Worm (Caenorhabditis elegans) whole organism, L2 larva: Measurements from ENCODE around the gene ZC404.1.

Experiments used
- C34F6.9 ChIP-seq: fragments of 150-350 bp; optimal IDR thresholded peaks from 2 replicates; lab custom pipeline; 2014; ENCODE audit warnings: missing biosample characterization, missing genetic modification characterization
- R02D3.7 ChIP-seq: fragments of 150-350 bp; optimal IDR thresholded peaks from 2 replicates; lab custom pipeline; 2014; ENCODE audit warnings: missing biosample characterization, missing genetic modification characterization
- ZK546.5 ChIP-seq: sonication (generic microtip); optimal IDR thresholded peaks from 2 replicates; lab custom pipeline; 2017; ENCODE audit warnings: missing biosample characterization, missing genetic modification characterization
- aly-2 ChIP-seq: fragments of 150-350 bp; optimal IDR thresholded peaks from 2 replicates; lab custom pipeline; 2014; ENCODE audit warnings: missing biosample characterization, missing genetic modification characterization
- ceh-16 ChIP-seq: fragments of 150-350 bp; optimal IDR thresholded peaks from 2 replicates; lab custom pipeline; 2014; ENCODE audit warnings: missing biosample characterization, missing genetic modification characterization
- ceh-82 ChIP-seq: fragments of 150-350 bp; optimal IDR thresholded peaks from 2 replicates; lab custom pipeline; 2014; ENCODE audit warnings: missing biosample characterization, missing genetic modification characterization
- crh-2 ChIP-seq: sonication (generic microtip); optimal IDR thresholded peaks from 2 replicates; lab custom pipeline; 2017; ENCODE audit warnings: missing biosample characterization, missing genetic modification characterization
- dmd-4 ChIP-seq: sonication (generic microtip); optimal IDR thresholded peaks from 2 replicates; lab custom pipeline; 2017; ENCODE audit warnings: missing biosample characterization, missing genetic modification characterization
- egl-27 ChIP-seq: sonication (generic microtip); optimal IDR thresholded peaks from 3 replicates; lab custom pipeline; 2017; ENCODE audit warnings: missing biosample characterization, missing genetic modification reagents, missing genetic modification characterization
- elt-3 ChIP-seq: sonication (generic microtip); optimal IDR thresholded peaks from 2 replicates; lab custom pipeline; 2017; ENCODE audit warnings: missing biosample characterization, missing genetic modification characterization
- gmeb-1 ChIP-seq: fragments of 150-350 bp; optimal IDR thresholded peaks from 2 replicates; lab custom pipeline; 2014; ENCODE audit warnings: missing biosample characterization, missing genetic modification characterization
- lin-11 ChIP-seq: fragments of 150-350 bp; sonication (generic microtip); optimal IDR thresholded peaks from 2 replicates; lab custom pipeline; 2014; ENCODE audit warnings: missing biosample characterization, missing genetic modification characterization, inconsistent platforms, mixed read lengths
- lin-39 ChIP-seq: fragments of 150-350 bp; optimal IDR thresholded peaks from 2 replicates; lab custom pipeline; 2014; ENCODE audit warnings: missing biosample characterization, missing genetic modification reagents, missing genetic modification characterization
- lsy-2 ChIP-seq, 2 experiments: fragments of 150-350 bp in 1 of 2; sonication (generic microtip) in 1 of 2; optimal IDR thresholded peaks; 2 replicates each; lab custom pipeline; 2014 to 2017; ENCODE audit warnings: missing biosample characterization in 2 of 2, missing genetic modification characterization in 2 of 2
- mab-5 ChIP-seq: fragments of 150-350 bp; optimal IDR thresholded peaks from 2 replicates; lab custom pipeline; 2014; ENCODE audit warnings: missing biosample characterization, missing genetic modification characterization
- mbf-1 ChIP-seq: sonication (generic microtip); optimal IDR thresholded peaks from 2 replicates; lab custom pipeline; 2017; ENCODE audit warnings: missing biosample characterization, missing genetic modification characterization
- nhr-10 ChIP-seq: sonication (generic microtip); optimal IDR thresholded peaks from 2 replicates; lab custom pipeline; 2017; ENCODE audit warnings: missing biosample characterization, missing genetic modification characterization
- nhr-11 ChIP-seq: fragments of 150-350 bp; optimal IDR thresholded peaks from 2 replicates; lab custom pipeline; 2014; ENCODE audit warnings: missing biosample characterization, missing genetic modification characterization
- nhr-21 ChIP-seq: fragments of 150-350 bp; optimal IDR thresholded peaks from 2 replicates; lab custom pipeline; 2014; ENCODE audit warnings: missing biosample characterization, missing genetic modification characterization
- nhr-237 ChIP-seq: fragments of 150-350 bp; optimal IDR thresholded peaks from 2 replicates; lab custom pipeline; 2014; ENCODE audit warnings: missing biosample characterization, missing genetic modification characterization
- nhr-25 ChIP-seq: fragments of 150-350 bp; sonication (generic microtip); optimal IDR thresholded peaks from 3 replicates; lab custom pipeline; 2014; ENCODE audit warnings: missing biosample characterization, missing genetic modification characterization
- nhr-6 ChIP-seq: fragments of 150-350 bp; optimal IDR thresholded peaks from 2 replicates; lab custom pipeline; 2014; ENCODE audit warnings: missing biosample characterization, missing genetic modification characterization
- nhr-77 ChIP-seq: fragments of 150-350 bp; optimal IDR thresholded peaks from 2 replicates; lab custom pipeline; 2014; ENCODE audit warnings: missing biosample characterization, missing genetic modification characterization
- skn-1 ChIP-seq: sonication (generic microtip); optimal IDR thresholded peaks from 2 replicates; lab custom pipeline; 2017; ENCODE audit warnings: missing biosample characterization, missing genetic modification characterization
- sma-3 ChIP-seq: sonication (generic microtip); optimal IDR thresholded peaks from 2 replicates; lab custom pipeline; 2016; ENCODE audit warnings: missing genetic modification reagents, missing genetic modification characterization, missing compliant biosample characterization
- sma-9 ChIP-seq, 2 experiments: fragments of 150-350 bp in 1 of 2; sonication (generic microtip) in 1 of 2; optimal IDR thresholded peaks; 2 replicates each; lab custom pipeline; 2014 to 2016; ENCODE audit warnings: missing genetic modification characterization in 2 of 2, mild to moderate bottlenecking in 1 of 2, missing biosample characterization in 1 of 2, missing compliant biosample characterization in 1 of 2, missing genetic modification reagents in 1 of 2, moderate library complexity in 1 of 2
- snpc-4 ChIP-seq: fragments of 150-350 bp; optimal IDR thresholded peaks from 2 replicates; lab custom pipeline; 2014; ENCODE audit warnings: missing biosample characterization, missing genetic modification characterization
- unc-39 ChIP-seq: fragments of 150-350 bp; optimal IDR thresholded peaks from 2 replicates; lab custom pipeline; 2014; ENCODE audit warnings: missing biosample characterization, missing genetic modification characterization
- unc-55 ChIP-seq: fragments of 150-350 bp; sonication (generic microtip); optimal IDR thresholded peaks from 3 replicates; lab custom pipeline; 2014; ENCODE audit warnings: missing biosample characterization, missing genetic modification reagents, missing genetic modification characterization
- unc-62 ChIP-seq: fragments of 150-350 bp; optimal IDR thresholded peaks from 2 replicates; lab custom pipeline; 2014; ENCODE audit warnings: missing biosample characterization, missing genetic modification reagents, missing genetic modification characterization
- ztf-1 ChIP-seq: fragments of 200-800 bp; sonication (Bioruptor generic); conservative IDR thresholded peaks from 2 replicates; pipeline ENCODE4 v1.3.6; 2022; ENCODE audit warnings: missing genetic modification characterization, missing compliant biosample characterization

ZC404.1 gene

ce11 chrV:6830755-6831227, 36.8 kb downstream of the ZC404.1 start, which contains the start of gene col-142:
TSS of gene col-142 (plus strand) at chrV:6831177.
- TF ChIP-seq egl-27 (tag; lab: Kevin White, UChicago): no peak
- peak; percentile 8 for TF ChIP-seq sma-3
- TF ChIP-seq nhr-10 (tag; lab: Kevin White, UChicago): no peak
- TF ChIP-seq, all 48 proteins: peak for 1

- TF ChIP-seq unc-39 (tag; lab: Kevin White, UChicago) (no peak), skn-1 (tag; lab: Kevin White, UChicago) (no peak), nhr-11 (tag; lab: Kevin White, UChicago) (no peak), ztf-1 (no peak), crh-2 (no peak), unc-62 (GFP tag; lab: Kevin White, UChicago) (no peak), nhr-21 (tag; lab: Kevin White, UChicago) (no peak), snpc-4 (tag; lab: Kevin White, UChicago) (no peak), gmeb-1 (tag; lab: Kevin White, UChicago) (no peak), C34F6.9 (tag; lab: Kevin White, UChicago) (no peak), elt-3 (tag; lab: Kevin White, UChicago) (no peak), nhr-6 (tag; lab: Kevin White, UChicago) (no peak), aly-2 (tag; lab: Kevin White, UChicago) (no peak)
These were observed 37.5 kb downstream of the ZC404.1 start for ce11 chrV:6831539-6831938.

ce11 chrV:6835242-6835641, 41.3 kb downstream of the ZC404.1 start, which contains the start of the genes T15B7.14 and col-143:
TSS of gene T15B7.14 (minus strand) at chrV:6835342.
TSS of gene col-143 (plus strand) at chrV:6835635.
- TF ChIP-seq nhr-25 (tag; lab: Kevin White, UChicago): no peak
- no peak for TF ChIP-seq nhr-237 (tag; lab: Kevin White, UChicago)
- TF ChIP-seq gmeb-1 (tag; lab: Kevin White, UChicago): no peak
- TF ChIP-seq nhr-11 (tag; lab: Kevin White, UChicago): no peak
- no peak for TF ChIP-seq mbf-1 (tag; lab: Kevin White, UChicago)
- no peak for TF ChIP-seq nhr-6 (tag; lab: Kevin White, UChicago)
- TF ChIP-seq ztf-1: no peak

- TF ChIP-seq ceh-16 (tag; lab: Kevin White, UChicago): no peak
- no peak for TF ChIP-seq lin-11 (tag; lab: Kevin White, UChicago)
- TF ChIP-seq ceh-82 (tag; lab: Kevin White, UChicago): no peak
- TF ChIP-seq lin-39 (tag; lab: Kevin White, UChicago): no peak
These were observed 42.0 kb downstream of the ZC404.1 start for ce11 chrV:6836036-6836435.

ce11 chrV:6838599-6838998, 44.6 kb downstream of the ZC404.1 start, which contains the start of gene T15B7.15:
TSS of gene T15B7.15 (minus strand) at chrV:6838665.
- TF ChIP-seq mab-5 (tag; lab: Kevin White, UChicago): no peak
- no peak for TF ChIP-seq nhr-10 (tag; lab: Kevin White, UChicago)
- TF ChIP-seq dmd-4 (tag; lab: Kevin White, UChicago): no peak
- TF ChIP-seq unc-55 (GFP tag; lab: Kevin White, UChicago): peak; percentile 81
- no peak for TF ChIP-seq nhr-77 (tag; lab: Kevin White, UChicago)
- TF ChIP-seq ZK546.5: no peak
- TF ChIP-seq sma-9 (GFP tag; optimal IDR thresholded peaks at IDR 0.05; lab: Kevin White, UChicago): peak; percentile 8
- TF ChIP-seq sma-9 (tag; optimal IDR thresholded peaks at IDR 0.05; lab: Kevin White, UChicago): no peak
- TF ChIP-seq R02D3.7 (tag; lab: Kevin White, UChicago): peak; percentile 93
- peak; percentile 50 for TF ChIP-seq C34F6.9 (tag; lab: Kevin White, UChicago)
- TF ChIP-seq lsy-2 (tag; optimal IDR thresholded peaks at IDR 0.05; lab: Kevin White, UChicago): no peak
- TF ChIP-seq gmeb-1 (tag; lab: Kevin White, UChicago): peak; percentile 78
- TF ChIP-seq, all 48 proteins: peak for 5

ce11 chrV:6839008-6839407, 45.0 kb downstream of the ZC404.1 start, which contains the start of gene hpo-8:
TSS of gene hpo-8 (plus strand) at chrV:6839289.
- TF ChIP-seq dmd-4 (tag; lab: Kevin White, UChicago) (no peak), ZK546.5 (no peak), nhr-237 (tag; lab: Kevin White, UChicago) (no peak), unc-62 (GFP tag; lab: Kevin White, UChicago) (no peak), elt-3 (tag; lab: Kevin White, UChicago) (no peak), lin-39 (tag; lab: Kevin White, UChicago) (no peak), ceh-82 (tag; lab: Kevin White, UChicago) (no peak), lsy-2 (tag; optimal IDR thresholded peaks at IDR 0.05; lab: Kevin White, UChicago) (no peak)
